Worm (Caenorhabditis elegans) whole organism, young adult: ENCODE data around the gene C26E6.1.

Experiments used
- B0035.1 ChIP-seq: sonication (generic microtip); optimal IDR thresholded peaks from 2 replicates; lab custom pipeline; 2016; ENCODE audit warnings: missing genetic modification characterization, mild to moderate bottlenecking, missing compliant biosample characterization, missing genotype, missing genetic modification reagents
- B0261.1 ChIP-seq: sonication (generic microtip); optimal IDR thresholded peaks from 2 replicates; lab custom pipeline; 2016; ENCODE audit warnings: mild to moderate bottlenecking, missing genetic modification characterization, moderate library complexity, missing compliant biosample characterization
- C06A6.2 ChIP-seq: fragments of 200-800 bp; sonication (Bioruptor generic); conservative IDR thresholded peaks from 2 replicates; pipeline ENCODE4 v1.3.6; 2022; ENCODE audit warnings: missing genetic modification characterization, missing compliant biosample characterization
- C17E4.6 ChIP-seq: fragments of 200-800 bp; sonication (Bioruptor generic); IDR thresholded peaks from 2 replicates; pipeline ENCODE4 v1.3.6; 2022; ENCODE audit warnings: missing genetic modification reagents, missing genetic modification characterization, missing compliant biosample characterization
- D2030.7 ChIP-seq: fragments of 200-800 bp; sonication (Bioruptor generic); IDR thresholded peaks from 2 replicates; pipeline ENCODE4 v1.3.6; 2022; ENCODE audit warnings: missing genetic modification reagents, missing genetic modification characterization, missing compliant biosample characterization
- F10E7.11 ChIP-seq: sonication (generic microtip); optimal IDR thresholded peaks from 2 replicates; lab custom pipeline; 2017; ENCODE audit warnings: mild to moderate bottlenecking, missing genetic modification characterization, moderate library complexity, missing compliant biosample characterization
- F22D6.2 ChIP-seq: sonication (generic microtip); optimal IDR thresholded peaks from 2 replicates; lab custom pipeline; 2016; ENCODE audit warnings: mild to moderate bottlenecking, missing genetic modification characterization, missing compliant biosample characterization
- F52B5.7 ChIP-seq: sonication (generic microtip); optimal IDR thresholded peaks from 2 replicates; lab custom pipeline; 2016; ENCODE audit warnings: mild to moderate bottlenecking, missing genetic modification characterization, missing compliant biosample characterization
- Y53F4B.3 ChIP-seq: fragments of 200-800 bp; sonication (Bioruptor generic); IDR thresholded peaks from 2 replicates; pipeline ENCODE4 v1.3.6; 2022; ENCODE audit warnings: missing genetic modification reagents, missing genetic modification characterization, missing compliant biosample characterization
- Y56A3A.18 ChIP-seq: fragments of 200-800 bp; sonication (Bioruptor generic); IDR thresholded peaks from 2 replicates; pipeline ENCODE4 v1.3.6; 2022; ENCODE audit warnings: missing genetic modification reagents, missing genetic modification characterization, missing compliant biosample characterization
- Y95B8A.8 ChIP-seq: fragments of 200-800 bp; sonication (Bioruptor generic); IDR thresholded peaks from 2 replicates; pipeline ENCODE4 v1.3.6; 2022; ENCODE audit warnings: missing genetic modification reagents, missing genetic modification characterization, missing compliant biosample characterization
- ZK185.1 ChIP-seq: sonication (generic microtip); optimal IDR thresholded peaks from 2 replicates; lab custom pipeline; 2016; ENCODE audit warnings: mild to moderate bottlenecking, missing genetic modification characterization, missing compliant biosample characterization; ENCODE audit not compliant: poor library complexity, severe bottlenecking
- akir-1 ChIP-seq: fragments of 200-800 bp; sonication (Bioruptor generic); optimal IDR thresholded peaks from 2 replicates; lab custom pipeline; 2018; ENCODE audit warnings: mild to moderate bottlenecking, missing genetic modification characterization, moderate library complexity, missing compliant biosample characterization
- attf-3 ChIP-seq: fragments of 200-800 bp; sonication (Bioruptor generic); conservative IDR thresholded peaks from 2 replicates; pipeline ENCODE4 v1.3.6; 2022; ENCODE audit warnings: missing genetic modification reagents, missing genetic modification characterization, missing compliant biosample characterization
- bed-2 ChIP-seq: fragments of 200-800 bp; sonication (Bioruptor generic); IDR thresholded peaks from 2 replicates; pipeline ENCODE4 v1.3.6; 2022; ENCODE audit warnings: missing genetic modification reagents, missing genetic modification characterization, missing compliant biosample characterization
- ccch-3 ChIP-seq: fragments of 200-800 bp; sonication (Bioruptor generic); optimal IDR thresholded peaks from 2 replicates; lab custom pipeline; 2018; ENCODE audit warnings: mild to moderate bottlenecking, missing genetic modification characterization, missing compliant biosample characterization
- ceh-58 ChIP-seq: fragments of 200-800 bp; sonication (Bioruptor generic); IDR thresholded peaks from 2 replicates; pipeline ENCODE4 v1.3.6; 2022; ENCODE audit warnings: missing genetic modification characterization, missing compliant biosample characterization
- ceh-79 ChIP-seq: sonication (generic microtip); optimal IDR thresholded peaks from 2 replicates; lab custom pipeline; 2017; ENCODE audit warnings: mild to moderate bottlenecking, missing genetic modification characterization, missing compliant biosample characterization
- die-1 ChIP-seq: sonication (generic microtip); optimal IDR thresholded peaks from 2 replicates; lab custom pipeline; 2016; ENCODE audit warnings: missing genotype, mild to moderate bottlenecking, missing genetic modification characterization, missing compliant biosample characterization
- efl-1 ChIP-seq: fragments of 150-350 bp; optimal IDR thresholded peaks from 2 replicates; lab custom pipeline; 2014; ENCODE audit warnings: missing biosample characterization, missing genetic modification reagents, missing genetic modification characterization
- hlh-26 ChIP-seq: fragments of 200-800 bp; sonication (Bioruptor generic); conservative IDR thresholded peaks from 2 replicates; pipeline ENCODE4 v1.3.6; 2022; ENCODE audit warnings: missing genetic modification reagents, missing genetic modification characterization, missing compliant biosample characterization
- hmg-1.2 ChIP-seq: fragments of 200-800 bp; sonication (Bioruptor generic); IDR thresholded peaks from 2 replicates; pipeline ENCODE4 v1.3.6; 2022; ENCODE audit warnings: missing genetic modification reagents, missing genetic modification characterization, missing compliant biosample characterization
- hrde-1 ChIP-seq: sonication (generic microtip); optimal IDR thresholded peaks from 2 replicates; lab custom pipeline; 2016; ENCODE audit warnings: missing genetic modification characterization, mild to moderate bottlenecking, missing compliant biosample characterization, moderate library complexity, missing genotype, missing genetic modification reagents, borderline replicate concordance
- hsf-1 ChIP-seq: fragments of 200-800 bp; sonication (Bioruptor generic); IDR thresholded peaks from 2 replicates; pipeline ENCODE4 v1.3.6; 2022; ENCODE audit warnings: missing genetic modification reagents, missing genetic modification characterization, missing compliant biosample characterization
- let-526 ChIP-seq: fragments of 200-800 bp; sonication (Bioruptor generic); IDR thresholded peaks from 2 replicates; pipeline ENCODE4 v1.3.6; 2022; ENCODE audit warnings: missing genetic modification reagents, missing genetic modification characterization, missing compliant biosample characterization
- madf-10 ChIP-seq: sonication (generic microtip); optimal IDR thresholded peaks from 2 replicates; lab custom pipeline; 2016; ENCODE audit warnings: mild to moderate bottlenecking, missing genetic modification characterization, missing compliant biosample characterization
- madf-6 ChIP-seq: fragments of 200-800 bp; sonication (Bioruptor generic); IDR thresholded peaks from 2 replicates; pipeline ENCODE4 v1.3.6; 2022; ENCODE audit warnings: missing genetic modification reagents, missing genetic modification characterization, missing compliant biosample characterization
- mcd-1 ChIP-seq: fragments of 200-800 bp; sonication (Bioruptor generic); IDR thresholded peaks from 2 replicates; pipeline ENCODE4 v1.3.6; 2022; ENCODE audit warnings: missing genetic modification reagents, missing genetic modification characterization, missing compliant biosample characterization
- mes-4 ChIP-seq: sonication (generic microtip); optimal IDR thresholded peaks from 2 replicates; lab custom pipeline; 2016; ENCODE audit warnings: missing genotype, missing genetic modification characterization, missing compliant biosample characterization
- mxl-1 ChIP-seq: sonication (generic microtip); optimal IDR thresholded peaks from 2 replicates; lab custom pipeline; 2016; ENCODE audit warnings: missing genetic modification characterization, missing compliant biosample characterization
- nfya-1 ChIP-seq: sonication (generic microtip); optimal IDR thresholded peaks from 2 replicates; lab custom pipeline; 2017; ENCODE audit warnings: antibody characterized with exemption, missing compliant biosample characterization, missing genetic modification characterization, borderline replicate concordance; ENCODE audit not compliant: insufficient read depth
- nfya-2 ChIP-seq: fragments of 200-800 bp; sonication (Bioruptor generic); IDR thresholded peaks from 2 replicates; pipeline ENCODE4 v1.3.6; 2022; ENCODE audit warnings: missing genetic modification reagents, missing genetic modification characterization, missing compliant biosample characterization
- nfyb-1 ChIP-seq: fragments of 200-800 bp; sonication (Bioruptor generic); IDR thresholded peaks from 2 replicates; pipeline ENCODE4 v1.3.6; 2022; ENCODE audit warnings: missing genetic modification reagents, missing genetic modification characterization, missing compliant biosample characterization
- nhr-80 ChIP-seq: sonication (generic microtip); optimal IDR thresholded peaks from 2 replicates; lab custom pipeline; 2016; ENCODE audit warnings: missing genetic modification characterization, missing compliant biosample characterization
- nhr-90 ChIP-seq: sonication (generic microtip); optimal IDR thresholded peaks from 2 replicates; lab custom pipeline; 2016; ENCODE audit warnings: missing genotype, mild to moderate bottlenecking, missing genetic modification characterization, missing compliant biosample characterization
- pbrm-1 ChIP-seq: fragments of 200-800 bp; sonication (Bioruptor generic); IDR thresholded peaks from 2 replicates; pipeline ENCODE4 v1.3.6; 2022; ENCODE audit warnings: missing genetic modification reagents, missing genetic modification characterization, missing compliant biosample characterization
- rcor-1 ChIP-seq: fragments of 200-800 bp; sonication (Bioruptor generic); IDR thresholded peaks from 2 replicates; pipeline ENCODE4 v1.3.6; 2022; ENCODE audit warnings: missing genetic modification reagents, missing genetic modification characterization, missing compliant biosample characterization
- rec-8 ChIP-seq, 2 experiments: sonication (generic microtip); optimal IDR thresholded peaks; 2 replicates each; lab custom pipeline; 2016; ENCODE audit warnings: mild to moderate bottlenecking in 2 of 2, missing genetic modification characterization in 2 of 2, missing genetic modification reagents in 2 of 2, missing genotype in 2 of 2, missing biosample characterization in 1 of 2, missing compliant biosample characterization in 1 of 2, moderate library complexity in 1 of 2
- rpc-1 ChIP-seq, 2 experiments: fragments of 150-350 bp in 1 of 2; sonication (generic microtip) in 1 of 2; optimal IDR thresholded peaks; 2 replicates each; lab custom pipeline; 2014 to 2018; ENCODE audit warnings: missing biosample characterization in 1 of 2, missing genetic modification characterization in 1 of 2, missing genetic modification reagents in 1 of 2, missing genotype in 1 of 2
- sdz-38 ChIP-seq: sonication (generic microtip); optimal IDR thresholded peaks from 2 replicates; lab custom pipeline; 2016; ENCODE audit warnings: missing genotype, missing genetic modification characterization, missing compliant biosample characterization
- snpc-1.1 ChIP-seq: sonication (generic microtip); optimal IDR thresholded peaks from 2 replicates; lab custom pipeline; 2017; ENCODE audit warnings: missing genetic modification characterization, mild to moderate bottlenecking, missing compliant biosample characterization, antibody characterized with exemption, moderate library complexity, missing genotype, missing genetic modification reagents; ENCODE audit not compliant: insufficient read depth
- snpc-4 ChIP-seq, 5 experiments: fragments of 150-350 bp in 1 of 5; sonication (generic microtip) in 4 of 5; optimal IDR thresholded peaks; 2 replicates each; lab custom pipeline; 2014 to 2018; ENCODE audit warnings: missing genetic modification characterization in 5 of 5, missing biosample characterization in 3 of 5, antibody characterized with exemption in 2 of 5, mild to moderate bottlenecking in 2 of 5, missing compliant biosample characterization in 2 of 5, missing genotype in 2 of 5, moderate library complexity in 2 of 5, missing genetic modification reagents in 1 of 5
- sptf-2 ChIP-seq: fragments of 200-800 bp; sonication (Bioruptor generic); optimal IDR thresholded peaks from 2 replicates; lab custom pipeline; 2018; ENCODE audit warnings: mild to moderate bottlenecking, missing genetic modification characterization, missing compliant biosample characterization
- tbp1 ChIP-seq: fragments of 200-800 bp; sonication (Bioruptor generic); optimal IDR thresholded peaks from 2 replicates; lab custom pipeline; 2018; ENCODE audit warnings: mild to moderate bottlenecking, missing genetic modification characterization, missing compliant biosample characterization
- xnd-1 ChIP-seq: sonication (generic microtip); optimal IDR thresholded peaks from 2 replicates; lab custom pipeline; 2016; ENCODE audit warnings: missing genotype, missing genetic modification reagents, missing genetic modification characterization, missing compliant biosample characterization
- ztf-18 ChIP-seq: sonication (generic microtip); optimal IDR thresholded peaks from 2 replicates; lab custom pipeline; 2016; ENCODE audit warnings: missing genotype, mild to moderate bottlenecking, missing genetic modification characterization, missing compliant biosample characterization
- ztf-6 ChIP-seq: fragments of 200-800 bp; sonication (Bioruptor generic); IDR thresholded peaks from 2 replicates; pipeline ENCODE4 v1.3.6; 2022; ENCODE audit warnings: missing genetic modification reagents, missing genetic modification characterization, missing compliant biosample characterization

The C26E6.1 gene

DNA sequence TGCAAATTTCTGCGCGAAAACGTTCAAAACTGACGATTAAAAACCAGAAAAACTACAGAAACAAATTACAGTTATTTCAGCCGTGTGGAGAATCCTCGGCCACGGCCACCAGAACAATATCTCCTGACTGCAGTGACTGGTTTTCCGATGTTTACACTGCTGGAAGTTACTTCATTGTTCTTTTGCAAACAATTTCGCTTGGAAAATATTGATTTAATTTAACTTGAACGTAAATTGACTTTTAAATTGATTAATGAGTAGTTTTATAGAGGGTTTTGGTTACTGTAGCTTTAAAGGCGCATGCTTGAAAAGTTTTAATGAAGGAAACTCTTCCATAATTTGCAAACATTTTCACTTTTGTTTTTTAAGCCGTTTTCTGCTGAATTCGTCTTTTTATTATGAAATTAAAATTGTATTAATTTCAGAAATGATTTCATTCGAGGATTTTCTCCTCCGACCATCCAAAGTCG lies 42.3 kb downstream of the C26E6.1 start, which contains the start of gene smcr-8 (continued):
- TF ChIP-seq rpc-1 (optimal IDR thresholded peaks at IDR 0.05; lab: Kevin White, UChicago): no peak
- no peak for TF ChIP-seq rpc-1 (tag; optimal IDR thresholded peaks at IDR 0.05; lab: Kevin White, UChicago)
- peak; percentile 72 for TF ChIP-seq ztf-18 (tag; lab: Kevin White, UChicago)
- TF ChIP-seq Y95B8A.8: no peak
- TF ChIP-seq Y53F4B.3: no peak
- TF ChIP-seq hlh-26 (GFP tag; lab: Robert Waterston, UW): no peak
- TF ChIP-seq mes-4 (tag; lab: Kevin White, UChicago): no peak
- TF ChIP-seq B0035.1: no peak
- peak; percentile 82 for TF ChIP-seq madf-6
- peak; percentile 32 for TF ChIP-seq nhr-80
- TF ChIP-seq nfya-2 (GFP tag; lab: Robert Waterston, UW): no peak
- peak; percentile 56; the same call in 1 of the 2 replicates for TF ChIP-seq attf-3 (GFP tag; lab: Robert Waterston, UW)
- TF ChIP-seq F52B5.7 (tag; lab: Kevin White, UChicago): no peak
- TF ChIP-seq ztf-6 (GFP tag; lab: Robert Waterston, UW): no peak
- no peak for TF ChIP-seq mxl-1 (tag; lab: Kevin White, UChicago)
- no peak for TF ChIP-seq sdz-38 (tag; lab: Kevin White, UChicago)
- no peak for TF ChIP-seq B0261.1 (tag; lab: Kevin White, UChicago)
- TF ChIP-seq nfya-1 (tag; lab: Kevin White, UChicago): no peak
- TF ChIP-seq hsf-1 (GFP tag; lab: Robert Waterston, UW): no peak
- TF ChIP-seq mcd-1 (GFP tag; lab: Robert Waterston, UW): no peak
- no peak for TF ChIP-seq rcor-1 (GFP tag; lab: Robert Waterston, UW)
- TF ChIP-seq sptf-2 (GFP tag; lab: Kevin White, UChicago): peak; percentile 33
- no peak for TF ChIP-seq pbrm-1
- TF ChIP-seq ceh-58 (GFP tag; lab: Robert Waterston, UW): no peak
- TF ChIP-seq nfyb-1 (GFP tag; lab: Robert Waterston, UW): no peak
- peak in 1 of 2 experiments; percentile 17 for TF ChIP-seq rec-8 (tag; optimal IDR thresholded peaks at IDR 0.05; lab: Kevin White, UChicago)
- no peak for TF ChIP-seq snpc-4 (GFP tag; optimal IDR thresholded peaks at IDR 0.05; lab: Kevin White, UChicago)
- TF ChIP-seq snpc-4 (tag; optimal IDR thresholded peaks at IDR 0.05; lab: Kevin White, UChicago): no peak
- TF ChIP-seq F10E7.11: no peak
- peak; percentile 82 for TF ChIP-seq xnd-1
- no peak for TF ChIP-seq hrde-1 (tag; lab: Kevin White, UChicago)
- peak; percentile 29 for TF ChIP-seq efl-1 (GFP tag; lab: Kevin White, UChicago)
- peak; percentile 51; the same call in 1 of the 2 replicates for TF ChIP-seq let-526
- no peak for TF ChIP-seq F22D6.2 (tag; lab: Kevin White, UChicago)
- no peak for TF ChIP-seq snpc-1.1 (tag; lab: Kevin White, UChicago)
- no peak for TF ChIP-seq C06A6.2 (GFP tag; lab: Robert Waterston, UW)
- TF ChIP-seq akir-1 (GFP tag; lab: Kevin White, UChicago): no peak
- no peak for TF ChIP-seq ZK185.1 (tag; lab: Kevin White, UChicago)
- peak; percentile 70 for TF ChIP-seq bed-2 (GFP tag; lab: Robert Waterston, UW)
- TF ChIP-seq die-1 (tag; lab: Kevin White, UChicago): no peak
- TF ChIP-seq hmg-1.2 (GFP tag; lab: Robert Waterston, UW): no peak
- TF ChIP-seq D2030.7 (GFP tag; lab: Robert Waterston, UW): peak; percentile 68
- peak; percentile 3 for TF ChIP-seq ccch-3 (GFP tag; lab: Kevin White, UChicago)
- TF ChIP-seq ceh-79 (tag; lab: Kevin White, UChicago): no peak
- no peak for TF ChIP-seq Y56A3A.18 (GFP tag; lab: Robert Waterston, UW)
- no peak for TF ChIP-seq nhr-90
- no peak for TF ChIP-seq madf-10
- no peak for TF ChIP-seq C17E4.6 (GFP tag; lab: Robert Waterston, UW)
- no peak for TF ChIP-seq tbp1 (GFP tag; lab: Kevin White, UChicago)
